Fruit fly (Drosophila melanogaster) whole organism, wandering third instar larva: ENCODE results near the gene Mccc1.
A peak's percentile ranks its signal among the peaks of the same experiment; 100 is the strongest.

Source experiments
- foxo ChIP-seq, 2 experiments: fragments of 200-800 bp; sonication (Bioruptor generic); optimal IDR thresholded peaks; 2 replicates in 1 of 2; 3 replicates in 1 of 2; lab custom pipeline; 2016 to 2017; ENCODE audit warnings: missing biosample characterization in 2 of 2, missing genetic modification characterization in 2 of 2
- tai ChIP-seq: sonication (Bioruptor generic); optimal IDR thresholded peaks from 2 replicates; lab custom pipeline; 2016; ENCODE audit warnings: missing biosample characterization, missing genetic modification characterization

The Mccc1 gene

dm6 chr3R:31741278-31741677 lies 52.4 kb downstream of the Mccc1 start:
- no peak for TF ChIP-seq tai (GFP tag; lab: Kevin White, UChicago)
- peak in 1 of 2 experiments; percentile 26 for TF ChIP-seq foxo (GFP tag; optimal IDR thresholded peaks at IDR 0.05; lab: Kevin White, UChicago)
- TF ChIP-seq, all 38 proteins: peak for 1
